Worm (Caenorhabditis elegans) whole organism, young adult: ENCODE measurements around the gene cwp-4.

Experiments used
- C06A6.2 ChIP-seq: fragments of 200-800 bp; sonication (Bioruptor generic); conservative IDR thresholded peaks from 2 replicates; pipeline ENCODE4 v1.3.6; 2022; ENCODE audit warnings: missing genetic modification characterization, missing compliant biosample characterization
- C17E4.6 ChIP-seq: fragments of 200-800 bp; sonication (Bioruptor generic); IDR thresholded peaks from 2 replicates; pipeline ENCODE4 v1.3.6; 2022; ENCODE audit warnings: missing genetic modification reagents, missing genetic modification characterization, missing compliant biosample characterization
- F33H1.4 ChIP-seq: fragments of 200-800 bp; sonication (Bioruptor generic); IDR thresholded peaks from 2 replicates; pipeline ENCODE4 v1.3.6; 2022; ENCODE audit warnings: missing genetic modification reagents, missing genetic modification characterization, missing compliant biosample characterization
- F49E8.2 ChIP-seq: sonication (generic microtip); optimal IDR thresholded peaks from 3 replicates; lab custom pipeline; 2017; ENCODE audit warnings: missing genetic modification characterization, mild to moderate bottlenecking, missing compliant biosample characterization, antibody characterized with exemption, moderate library complexity; ENCODE audit not compliant: insufficient read depth
- K11D2.4 ChIP-seq: fragments of 200-800 bp; sonication (Bioruptor generic); IDR thresholded peaks from 2 replicates; pipeline ENCODE4 v1.3.6; 2022; ENCODE audit warnings: missing genetic modification reagents, missing genetic modification characterization, missing compliant biosample characterization
- K12H6.12 ChIP-seq: fragments of 200-800 bp; sonication (Bioruptor generic); optimal IDR thresholded peaks from 2 replicates; lab custom pipeline; 2018; ENCODE audit warnings: mild to moderate bottlenecking, missing genetic modification characterization, missing compliant biosample characterization
- T26A5.8 ChIP-seq: sonication (generic microtip); optimal IDR thresholded peaks from 2 replicates; lab custom pipeline; 2016; ENCODE audit warnings: missing genetic modification characterization, missing compliant biosample characterization
- Y79H2A.3 ChIP-seq: fragments of 200-800 bp; sonication (Bioruptor generic); conservative IDR thresholded peaks from 2 replicates; pipeline ENCODE4 v1.3.6; 2022; ENCODE audit warnings: missing genetic modification reagents, missing genetic modification characterization, missing compliant biosample characterization
- ZK185.1 ChIP-seq: sonication (generic microtip); optimal IDR thresholded peaks from 2 replicates; lab custom pipeline; 2016; ENCODE audit warnings: mild to moderate bottlenecking, missing genetic modification characterization, missing compliant biosample characterization; ENCODE audit not compliant: poor library complexity, severe bottlenecking
- atf-7 ChIP-seq: sonication (generic microtip); optimal IDR thresholded peaks from 2 replicates; lab custom pipeline; 2017; ENCODE audit warnings: mild to moderate bottlenecking, missing genetic modification characterization, missing compliant biosample characterization
- attf-5 ChIP-seq: fragments of 200-800 bp; sonication (Bioruptor generic); optimal IDR thresholded peaks from 2 replicates; lab custom pipeline; 2018; ENCODE audit warnings: mild to moderate bottlenecking, missing genetic modification characterization, missing compliant biosample characterization
- attf-6 ChIP-seq: fragments of 200-800 bp; sonication (Bioruptor generic); IDR thresholded peaks from 2 replicates; pipeline ENCODE4 v1.3.6; 2022; ENCODE audit warnings: missing genetic modification reagents, missing genetic modification characterization, missing compliant biosample characterization
- bed-2 ChIP-seq: fragments of 200-800 bp; sonication (Bioruptor generic); IDR thresholded peaks from 2 replicates; pipeline ENCODE4 v1.3.6; 2022; ENCODE audit warnings: missing genetic modification reagents, missing genetic modification characterization, missing compliant biosample characterization
- ccch-3 ChIP-seq: fragments of 200-800 bp; sonication (Bioruptor generic); optimal IDR thresholded peaks from 2 replicates; lab custom pipeline; 2018; ENCODE audit warnings: mild to moderate bottlenecking, missing genetic modification characterization, missing compliant biosample characterization
- cebp-2 ChIP-seq: fragments of 200-800 bp; sonication (Bioruptor generic); IDR thresholded peaks from 2 replicates; pipeline ENCODE4 v1.3.6; 2022; ENCODE audit warnings: missing genetic modification characterization, missing compliant biosample characterization
- ceh-58 ChIP-seq: fragments of 200-800 bp; sonication (Bioruptor generic); IDR thresholded peaks from 2 replicates; pipeline ENCODE4 v1.3.6; 2022; ENCODE audit warnings: missing genetic modification characterization, missing compliant biosample characterization
- chd-7 ChIP-seq: sonication (generic microtip); optimal IDR thresholded peaks from 2 replicates; lab custom pipeline; 2016; ENCODE audit warnings: mild to moderate bottlenecking, missing genetic modification characterization, moderate library complexity, missing compliant biosample characterization
- dpff-1 ChIP-seq: sonication (generic microtip); optimal IDR thresholded peaks from 2 replicates; lab custom pipeline; 2017; ENCODE audit warnings: mild to moderate bottlenecking, missing genetic modification characterization, missing compliant biosample characterization
- ekl-4 ChIP-seq: fragments of 200-800 bp; sonication (Bioruptor generic); IDR thresholded peaks from 2 replicates; pipeline ENCODE4 v1.3.6; 2022; ENCODE audit warnings: missing genetic modification reagents, missing genetic modification characterization, missing compliant biosample characterization
- him-1 ChIP-seq: sonication (generic microtip); optimal IDR thresholded peaks from 2 replicates; lab custom pipeline; 2016; ENCODE audit warnings: missing genotype, missing genetic modification reagents, missing genetic modification characterization, missing compliant biosample characterization
- hlh-26 ChIP-seq: fragments of 200-800 bp; sonication (Bioruptor generic); conservative IDR thresholded peaks from 2 replicates; pipeline ENCODE4 v1.3.6; 2022; ENCODE audit warnings: missing genetic modification reagents, missing genetic modification characterization, missing compliant biosample characterization
- hmg-20 ChIP-seq: fragments of 200-800 bp; sonication (Bioruptor generic); IDR thresholded peaks from 2 replicates; pipeline ENCODE4 v1.3.6; 2022; ENCODE audit warnings: missing genetic modification reagents, missing genetic modification characterization, missing compliant biosample characterization
- hrde-1 ChIP-seq: sonication (generic microtip); optimal IDR thresholded peaks from 2 replicates; lab custom pipeline; 2016; ENCODE audit warnings: missing genetic modification characterization, mild to moderate bottlenecking, missing compliant biosample characterization, moderate library complexity, missing genotype, missing genetic modification reagents, borderline replicate concordance
- hsf-1 ChIP-seq: fragments of 200-800 bp; sonication (Bioruptor generic); IDR thresholded peaks from 2 replicates; pipeline ENCODE4 v1.3.6; 2022; ENCODE audit warnings: missing genetic modification reagents, missing genetic modification characterization, missing compliant biosample characterization
- let-526 ChIP-seq: fragments of 200-800 bp; sonication (Bioruptor generic); IDR thresholded peaks from 2 replicates; pipeline ENCODE4 v1.3.6; 2022; ENCODE audit warnings: missing genetic modification reagents, missing genetic modification characterization, missing compliant biosample characterization
- mes-4 ChIP-seq: sonication (generic microtip); optimal IDR thresholded peaks from 2 replicates; lab custom pipeline; 2016; ENCODE audit warnings: missing genotype, missing genetic modification characterization, missing compliant biosample characterization
- nhr-80 ChIP-seq: sonication (generic microtip); optimal IDR thresholded peaks from 2 replicates; lab custom pipeline; 2016; ENCODE audit warnings: missing genetic modification characterization, missing compliant biosample characterization
- rpc-1 ChIP-seq, 2 experiments: fragments of 150-350 bp in 1 of 2; sonication (generic microtip) in 1 of 2; optimal IDR thresholded peaks; 2 replicates each; lab custom pipeline; 2014 to 2018; ENCODE audit warnings: missing biosample characterization in 1 of 2, missing genetic modification characterization in 1 of 2, missing genetic modification reagents in 1 of 2, missing genotype in 1 of 2
- sdz-38 ChIP-seq: sonication (generic microtip); optimal IDR thresholded peaks from 2 replicates; lab custom pipeline; 2016; ENCODE audit warnings: missing genotype, missing genetic modification characterization, missing compliant biosample characterization
- sea-2 ChIP-seq: fragments of 200-800 bp; sonication (Bioruptor generic); IDR thresholded peaks from 2 replicates; pipeline ENCODE4 v1.3.6; 2022; ENCODE audit warnings: missing genetic modification characterization, missing compliant biosample characterization
- somi-1 ChIP-seq: fragments of 200-800 bp; sonication (Bioruptor generic); optimal IDR thresholded peaks from 2 replicates; lab custom pipeline; 2018; ENCODE audit warnings: mild to moderate bottlenecking, missing genetic modification characterization, missing compliant biosample characterization
- tbx-9 ChIP-seq: sonication (generic microtip); optimal IDR thresholded peaks from 2 replicates; lab custom pipeline; 2016; ENCODE audit warnings: borderline replicate concordance, missing genetic modification characterization, inconsistent platforms, missing compliant biosample characterization
- unc-130 ChIP-seq: sonication (generic microtip); optimal IDR thresholded peaks from 2 replicates; lab custom pipeline; 2016; ENCODE audit warnings: missing genetic modification reagents, missing genetic modification characterization, missing compliant biosample characterization
- xnd-1 ChIP-seq: sonication (generic microtip); optimal IDR thresholded peaks from 2 replicates; lab custom pipeline; 2016; ENCODE audit warnings: missing genotype, missing genetic modification reagents, missing genetic modification characterization, missing compliant biosample characterization
- zfh-2 ChIP-seq: fragments of 200-800 bp; sonication (Bioruptor generic); conservative IDR thresholded peaks from 2 replicates; pipeline ENCODE4 v1.3.6; 2022; ENCODE audit warnings: missing genetic modification reagents, missing genetic modification characterization, missing compliant biosample characterization
- zim-3 ChIP-seq: sonication (generic microtip); optimal IDR thresholded peaks from 2 replicates; lab custom pipeline; 2017; ENCODE audit warnings: mild to moderate bottlenecking, missing genetic modification characterization, moderate library complexity, missing compliant biosample characterization
- ztf-22 ChIP-seq: fragments of 200-800 bp; sonication (Bioruptor generic); optimal IDR thresholded peaks from 2 replicates; lab custom pipeline; 2018; ENCODE audit warnings: mild to moderate bottlenecking, missing genetic modification characterization, moderate library complexity, missing compliant biosample characterization
- ztf-25 ChIP-seq: fragments of 200-800 bp; sonication (Bioruptor generic); IDR thresholded peaks from 2 replicates; pipeline ENCODE4 v1.3.6; 2022; ENCODE audit warnings: missing genetic modification reagents, missing genetic modification characterization, missing compliant biosample characterization
- ztf-3 ChIP-seq: fragments of 200-800 bp; sonication (Bioruptor generic); optimal IDR thresholded peaks from 2 replicates; lab custom pipeline; 2018; ENCODE audit warnings: mild to moderate bottlenecking, missing genetic modification characterization, missing compliant biosample characterization
- ztf-6 ChIP-seq: fragments of 200-800 bp; sonication (Bioruptor generic); IDR thresholded peaks from 2 replicates; pipeline ENCODE4 v1.3.6; 2022; ENCODE audit warnings: missing genetic modification reagents, missing genetic modification characterization, missing compliant biosample characterization

cwp-4 gene

ce11 chrV:5036364-5036763, 17.1 kb upstream of the cwp-4 start, which contains the start of gene K11D12.7:
TSS of gene K11D12.7 (minus strand) at chrV:5036464.
- TF ChIP-seq dpff-1 (tag; lab: Kevin White, UChicago) (no peak), bed-2 (GFP tag; lab: Robert Waterston, UW) (no peak)

ce11 chrV:5038449-5038848, 15.0 kb upstream of the cwp-4 start:
- TF ChIP-seq sdz-38 (tag; lab: Kevin White, UChicago), result no peak
- no peak for TF ChIP-seq zim-3 (tag; lab: Kevin White, UChicago)
- TF ChIP-seq ztf-22 (GFP tag; lab: Kevin White, UChicago), result no peak
- TF ChIP-seq nhr-80 (tag; lab: Kevin White, UChicago), result no peak
- TF ChIP-seq xnd-1 (tag; lab: Kevin White, UChicago), result no peak
- TF ChIP-seq C17E4.6 (GFP tag; lab: Robert Waterston, UW), result no peak
- TF ChIP-seq T26A5.8 (tag; lab: Kevin White, UChicago), result no peak

- TF ChIP-seq ZK185.1 (tag; lab: Kevin White, UChicago), result no peak
- no peak for TF ChIP-seq ztf-3 (GFP tag; lab: Kevin White, UChicago)
- TF ChIP-seq F33H1.4 (GFP tag; lab: Robert Waterston, UW), result no peak
- TF ChIP-seq him-1 (tag; lab: Kevin White, UChicago), result no peak
- no peak for TF ChIP-seq mes-4 (tag; lab: Kevin White, UChicago)
- TF ChIP-seq ztf-6 (GFP tag; lab: Robert Waterston, UW), result no peak
- TF ChIP-seq tbx-9 (tag; lab: Kevin White, UChicago), result no peak
- TF ChIP-seq K12H6.12 (tag; lab: Kevin White, UChicago), result no peak
- no peak for TF ChIP-seq ceh-58
- TF ChIP-seq unc-130 (GFP tag; lab: Kevin White, UChicago), result no peak
- no peak for TF ChIP-seq cebp-2 (GFP tag; lab: Robert Waterston, UW)
- no peak for TF ChIP-seq attf-6 (GFP tag; lab: Robert Waterston, UW)
- no peak for TF ChIP-seq ztf-22 (GFP tag; lab: Kevin White, UChicago)
- TF ChIP-seq hrde-1 (tag; lab: Kevin White, UChicago), result no peak
- TF ChIP-seq zfh-2 (GFP tag; lab: Robert Waterston, UW), result no peak
- no peak for TF ChIP-seq C17E4.6 (GFP tag; lab: Robert Waterston, UW)
- TF ChIP-seq rpc-1 (optimal IDR thresholded peaks at IDR 0.05; lab: Kevin White, UChicago), result no peak
- TF ChIP-seq rpc-1 (tag; optimal IDR thresholded peaks at IDR 0.05; lab: Kevin White, UChicago), result no peak
- no peak for TF ChIP-seq hmg-20
- TF ChIP-seq attf-5 (GFP tag; lab: Kevin White, UChicago), result no peak
- TF ChIP-seq, all 124 proteins: peak for 0
These were observed 13.9 kb upstream of the cwp-4 start, which contains the start of gene K11D12.11 for ce11 chrV:5039559-5039958. TSS of gene K11D12.11 (minus strand) at chrV:5039600.

ce11 chrV:5040925-5041324, 12.5 kb upstream of the cwp-4 start, which contains the start of gene K11D12.8:
TSS of gene K11D12.8 (minus strand) at chrV:5041001.
- TF ChIP-seq ekl-4 (no peak), atf-7 (tag; lab: Kevin White, UChicago) (no peak), ztf-25 (GFP tag; lab: Robert Waterston, UW) (no peak), Y79H2A.3 (GFP tag; lab: Robert Waterston, UW) (no peak), sea-2 (no peak), chd-7 (no peak), F49E8.2 (tag; lab: Kevin White, UChicago) (no peak), K11D2.4 (GFP tag; lab: Robert Waterston, UW) (no peak), C06A6.2 (no peak), cebp-2 (GFP tag; lab: Robert Waterston, UW) (no peak), T26A5.8 (tag; lab: Kevin White, UChicago) (no peak), hsf-1 (no peak), somi-1 (GFP tag; lab: Kevin White, UChicago) (no peak), let-526 (GFP tag; lab: Robert Waterston, UW) (no peak), hlh-26 (GFP tag; lab: Robert Waterston, UW) (no peak), ccch-3 (GFP tag; lab: Kevin White, UChicago) (no peak)
